Fruit fly (Drosophila melanogaster): ENCODE measurements around the gene Gmd.

Gene Gmd

DNA sequence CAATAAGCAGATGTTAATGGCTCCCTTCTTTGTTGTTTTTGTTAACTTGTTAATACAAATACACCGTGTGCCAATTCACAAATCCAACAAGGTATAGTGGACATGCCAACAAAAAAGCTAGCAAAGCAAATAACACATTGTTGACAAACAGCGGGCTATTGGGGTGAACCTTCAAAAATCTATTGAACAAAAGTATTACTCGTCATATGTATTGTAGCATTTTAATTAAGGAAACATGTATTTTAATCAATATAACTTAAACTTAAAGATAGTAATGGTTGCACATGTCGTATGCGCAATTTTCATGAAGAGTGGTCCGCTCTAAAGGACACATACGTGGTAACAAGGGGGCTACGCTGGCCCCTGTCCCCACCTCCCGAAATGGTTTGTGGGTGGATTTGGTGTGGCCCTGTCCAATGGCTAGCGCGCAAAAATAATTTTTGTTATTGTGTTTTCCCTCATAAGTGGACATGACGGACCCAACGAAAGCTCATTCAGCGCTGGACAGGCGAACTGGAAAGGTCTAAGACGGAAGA lies 34.5 kb downstream of the Gmd start, which contains the start of gene synr:
Gene synr, plus strand, starts transcription at position 486 of the 536 bp plus-strand sequence.
- TF ChIP-seq CG32121 (GFP tag; IDR thresholded peaks at IDR 0.05) (no peak), fd96Ca (GFP tag; IDR thresholded peaks at IDR 0.05) (no peak), CG8159 (tag; optimal IDR thresholded peaks at IDR 0.05) (peak; percentile 24), CG17806 (tag; optimal IDR thresholded peaks at IDR 0.05) (no peak), EcR (GFP tag; optimal IDR thresholded peaks at IDR 0.05) (no peak), Pif1B (GFP tag; optimal IDR thresholded peaks at IDR 0.05) (no peak)

DNA sequence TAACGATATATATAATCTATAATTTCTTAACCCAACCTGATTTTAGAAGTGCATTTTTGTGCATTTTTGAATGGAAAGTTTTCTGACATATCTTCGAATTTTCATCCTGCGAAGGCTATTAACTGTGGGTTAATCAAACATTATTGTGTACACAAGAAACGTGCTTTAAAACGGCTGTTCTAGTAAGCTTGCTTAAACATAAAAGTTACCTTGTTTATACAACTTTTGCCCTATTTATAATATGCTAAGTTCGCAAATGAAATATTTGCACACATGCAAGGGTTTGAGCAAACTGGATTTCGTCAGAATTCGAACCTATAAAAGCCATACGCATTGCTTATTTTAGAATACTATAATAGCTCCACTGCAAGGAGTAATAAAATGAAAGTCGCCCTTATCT lies 39.8 kb downstream of the Gmd start, which contains the start of gene Sgs1:
Gene Sgs1, plus strand, starts transcription at position 350 of the 400 bp plus-strand sequence.
- TF ChIP-seq Ets98B (GFP tag; IDR thresholded peaks at IDR 0.05): no peak
- TF ChIP-seq CG17806 (tag; optimal IDR thresholded peaks at IDR 0.05): no peak
- no peak for TF ChIP-seq CG15710 (tag; optimal IDR thresholded peaks at IDR 0.05)
- TF ChIP-seq CG12605 (GFP tag; IDR thresholded peaks at IDR 0.05): no peak
- TF ChIP-seq EcR (GFP tag; optimal IDR thresholded peaks at IDR 0.05): no peak
- no peak for TF ChIP-seq CG8301 (tag; optimal IDR thresholded peaks at IDR 0.05)
- TF ChIP-seq Snoo (tag; optimal IDR thresholded peaks at IDR 0.05): no peak
- TF ChIP-seq CG9948 (tag; optimal IDR thresholded peaks at IDR 0.05): no peak

DNA sequence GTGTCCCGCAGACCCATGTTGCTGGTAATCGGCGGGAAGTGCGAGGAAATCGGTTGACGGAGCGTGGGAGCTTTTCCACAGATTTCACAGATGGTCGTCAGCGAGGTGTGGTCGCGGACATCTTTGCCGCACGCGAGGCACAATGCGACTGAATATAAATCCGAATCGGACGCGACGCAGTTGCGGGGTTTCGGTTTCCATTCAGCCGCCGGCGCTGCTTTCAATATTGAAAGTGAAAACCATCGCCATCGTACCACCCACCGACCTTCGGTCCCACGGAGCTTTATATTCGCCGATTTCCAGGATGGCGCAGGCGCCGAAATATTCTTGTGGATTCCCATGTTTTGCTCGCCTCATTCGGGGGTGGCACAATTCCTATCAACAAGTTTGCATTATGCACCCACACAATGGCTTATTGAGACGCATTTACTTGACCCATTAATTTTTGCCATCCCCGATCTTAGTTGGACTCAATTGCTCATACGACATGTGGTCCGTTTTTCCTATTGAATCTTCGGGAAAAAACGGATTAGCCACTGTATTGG lies 40.4 kb downstream of the Gmd start, which contains the start of gene hoe2:
Gene hoe2, minus strand, starts transcription at position 126 of the 545 bp plus-strand sequence.
- TF ChIP-seq CG12605 (GFP tag; IDR thresholded peaks at IDR 0.05) (peak; percentile 60; the same call in 1 of the 2 replicates), CG32121 (GFP tag; IDR thresholded peaks at IDR 0.05) (no peak), Snoo (tag; optimal IDR thresholded peaks at IDR 0.05) (no peak)

DNA sequence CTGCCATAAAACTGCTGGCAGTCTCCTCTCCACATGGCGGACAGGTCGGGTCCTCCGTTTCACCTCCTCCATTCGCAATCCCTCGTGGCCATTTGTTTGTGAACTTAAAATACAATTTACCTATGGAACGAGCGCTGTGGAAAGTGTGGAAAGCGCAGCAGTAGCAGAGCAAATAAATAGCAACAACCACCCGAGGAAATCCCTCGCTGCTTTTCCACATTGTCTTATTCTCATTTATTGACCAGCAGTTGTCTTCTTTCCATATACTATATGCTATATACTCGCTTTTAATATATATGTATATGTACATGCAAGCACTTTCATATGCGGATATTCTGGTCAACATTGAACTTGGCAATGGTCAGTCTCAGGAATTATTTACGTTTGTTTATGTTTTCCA lies 44.5 kb downstream of the Gmd start, which contains the start of gene hoe1:
Gene hoe1, minus strand, starts transcription at position 101 of the 400 bp plus-strand sequence.
- TF ChIP-seq CG15710 (tag; optimal IDR thresholded peaks at IDR 0.05): no peak
- TF ChIP-seq rn (GFP tag; IDR thresholded peaks at IDR 0.05): no peak
- TF ChIP-seq CG14655 (GFP tag; optimal IDR thresholded peaks at IDR 0.05): no peak
- no peak for TF ChIP-seq Pif1B (GFP tag; optimal IDR thresholded peaks at IDR 0.05)
- no peak for TF ChIP-seq CG9948 (tag; optimal IDR thresholded peaks at IDR 0.05)
- no peak for TF ChIP-seq Ets98B (GFP tag; IDR thresholded peaks at IDR 0.05)
- no peak for TF ChIP-seq CG32121 (GFP tag; IDR thresholded peaks at IDR 0.05)
- no peak for TF ChIP-seq fd96Ca (GFP tag; IDR thresholded peaks at IDR 0.05)

DNA sequence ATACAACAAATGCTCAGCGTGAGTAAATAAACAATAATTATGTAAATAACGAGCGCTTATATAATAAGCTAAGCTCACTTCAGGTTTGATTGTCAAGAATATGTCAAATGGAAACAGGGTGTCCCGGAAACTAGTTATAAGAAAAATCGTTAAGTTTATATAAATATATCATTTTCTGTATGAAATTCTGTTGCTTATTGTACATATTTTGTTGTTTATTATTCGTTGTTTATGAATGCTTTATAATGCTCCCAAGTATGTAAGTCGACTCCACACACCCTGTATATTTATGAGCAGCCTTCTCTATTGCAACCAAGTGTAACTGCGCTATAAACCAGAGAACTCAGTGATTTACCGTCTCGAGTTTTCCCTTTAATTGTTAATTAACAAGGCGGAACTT lies 46.3 kb downstream of the Gmd start:
- TF ChIP-seq CG10348 (GFP tag; IDR thresholded peaks at IDR 0.05) (no peak), gl (tag; optimal IDR thresholded peaks at IDR 0.05) (no peak), Pif1B (GFP tag; optimal IDR thresholded peaks at IDR 0.05) (no peak), CG8301 (tag; optimal IDR thresholded peaks at IDR 0.05) (no peak), Snoo (tag; optimal IDR thresholded peaks at IDR 0.05) (no peak), CG9948 (tag; optimal IDR thresholded peaks at IDR 0.05) (no peak), CG8159 (tag; optimal IDR thresholded peaks at IDR 0.05) (no peak), CG32121 (GFP tag; IDR thresholded peaks at IDR 0.05) (peak; percentile 31; the same call in 1 of the 2 replicates), Pif1A (GFP tag; optimal IDR thresholded peaks at IDR 0.05) (no peak), Ets98B (GFP tag; IDR thresholded peaks at IDR 0.05) (peak; percentile 54; the same call in 1 of the 2 replicates), CG13204 (GFP tag; optimal IDR thresholded peaks at IDR 0.05) (no peak), D1 (tag; optimal IDR thresholded peaks at IDR 0.05) (no peak), CG17806 (tag; optimal IDR thresholded peaks at IDR 0.05) (no peak), CG15710 (tag; optimal IDR thresholded peaks at IDR 0.05) (no peak), fd96Ca (GFP tag; IDR thresholded peaks at IDR 0.05) (no peak), CG12605 (GFP tag; IDR thresholded peaks at IDR 0.05) (peak; percentile 57; the same call in 1 of the 2 replicates), EcR (GFP tag; optimal IDR thresholded peaks at IDR 0.05) (no peak), CG14655 (GFP tag; optimal IDR thresholded peaks at IDR 0.05) (peak; percentile 14), rn (GFP tag; IDR thresholded peaks at IDR 0.05) (no peak), CG4496 (GFP tag; IDR thresholded peaks at IDR 0.05) (peak; percentile 35; the same call in 2 of the 3 replicates), CG34367 (tag; optimal IDR thresholded peaks at IDR 0.05) (no peak)

DNA sequence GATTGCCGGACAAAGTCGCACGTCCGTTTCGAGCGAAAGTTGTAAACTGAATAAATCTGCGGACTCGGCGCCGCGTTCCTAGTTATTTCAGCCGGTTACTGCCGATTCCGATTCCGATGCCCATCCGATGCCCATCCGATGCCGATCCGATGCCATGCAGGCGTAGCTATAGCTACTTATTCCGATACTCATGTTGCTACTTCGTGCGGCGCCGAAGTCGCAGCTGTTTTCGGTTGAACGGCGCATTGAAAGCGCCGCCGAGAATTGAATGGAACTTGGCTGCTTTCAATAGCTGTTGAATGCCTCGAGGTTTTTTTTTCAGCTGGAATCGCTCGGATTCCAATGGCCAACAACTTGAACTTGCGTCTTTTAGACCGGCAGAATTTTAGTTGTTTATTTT lies 48.5 kb downstream of the Gmd start:
- no peak for TF ChIP-seq fd96Ca (GFP tag; IDR thresholded peaks at IDR 0.05)
- no peak for TF ChIP-seq Pif1A (GFP tag; optimal IDR thresholded peaks at IDR 0.05)
- TF ChIP-seq CG12605 (GFP tag; IDR thresholded peaks at IDR 0.05): peak; percentile 28; the same call in 1 of the 2 replicates
- TF ChIP-seq CG4496 (GFP tag; IDR thresholded peaks at IDR 0.05): peak; percentile 55; the same call in 2 of the 3 replicates
- TF ChIP-seq CG17806 (tag; optimal IDR thresholded peaks at IDR 0.05): no peak
